Fruit fly (Drosophila melanogaster) whole organism, pupa: ENCODE data around the gene mld.

Source experiments
- CG10348 ChIP-seq: fragments of 200-800 bp; sonication (Bioruptor generic); IDR thresholded peaks from 2 replicates; pipeline ENCODE4 v1.3.6; 2022; ENCODE audit warnings: missing biosample characterization, missing genetic modification characterization
- CG15710 ChIP-seq: fragments of 200-800 bp; sonication (Bioruptor generic); optimal IDR thresholded peaks from 2 replicates; lab custom pipeline; 2018; ENCODE audit warnings: missing biosample characterization, mild to moderate bottlenecking, missing genetic modification characterization, moderate library complexity

DNA sequence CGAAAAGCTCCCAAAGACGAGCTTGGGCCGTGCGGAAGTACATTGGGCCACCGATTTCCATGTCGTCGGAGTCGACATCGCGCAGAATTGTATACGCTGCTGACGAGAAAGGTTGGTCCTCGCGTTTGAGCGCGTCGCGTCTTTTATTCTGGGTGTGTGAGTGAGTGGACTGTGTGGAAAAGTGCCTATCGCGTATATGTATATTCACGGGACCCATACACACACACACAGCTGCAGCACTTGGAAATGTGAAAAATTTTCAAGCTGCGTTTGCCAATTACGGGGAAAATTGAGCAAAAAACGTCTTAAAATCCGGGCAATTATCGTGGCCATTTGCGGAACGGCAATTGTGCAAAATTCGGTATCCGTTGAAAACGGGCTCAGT, 77.0 kb downstream of the mld start, which contains the start of gene slo:
- TF ChIP-seq CG10348 = no peak
- no peak for TF ChIP-seq CG15710 (tag; lab: Kevin White, UChicago)
